Fruit fly (Drosophila melanogaster) whole organism, embryonic: ENCODE results near the gene CG15530.

Experiments
- Blimp-1 ChIP-seq: fragments of 200-800 bp; sonication (Bioruptor generic); optimal IDR thresholded peaks from 3 replicates; lab custom pipeline; 2018; ENCODE audit warnings: missing biosample characterization, missing genetic modification characterization, mild to moderate bottlenecking, moderate library complexity, missing genetic modification reagents
- Bteb2 ChIP-seq: fragments of 200-800 bp; sonication (Bioruptor generic); optimal IDR thresholded peaks from 2 replicates; lab custom pipeline; 2016; ENCODE audit warnings: missing biosample characterization, missing genetic modification characterization
- CG15601 ChIP-seq: fragments of 200-800 bp; sonication (Bioruptor generic); optimal IDR thresholded peaks from 3 replicates; lab custom pipeline; 2019; ENCODE audit warnings: missing biosample characterization, mild to moderate bottlenecking, missing genetic modification characterization, moderate library complexity
- CG7271 ChIP-seq: fragments of 200-800 bp; sonication (Bioruptor generic); optimal IDR thresholded peaks from 2 replicates; lab custom pipeline; 2018; ENCODE audit warnings: missing biosample characterization, mild to moderate bottlenecking, missing genetic modification characterization, moderate library complexity
- HLH54F ChIP-seq: fragments of 200-800 bp; sonication (Bioruptor generic); optimal IDR thresholded peaks from 3 replicates; lab custom pipeline; 2016; ENCODE audit warnings: missing biosample characterization, missing genetic modification characterization
- Six4 ChIP-seq: fragments of 200-800 bp; sonication (Bioruptor generic); optimal IDR thresholded peaks from 2 replicates; lab custom pipeline; 2016; ENCODE audit warnings: missing biosample characterization, missing genetic modification characterization
- otp ChIP-seq: fragments of 200-800 bp; sonication (Bioruptor generic); IDR thresholded peaks from 3 replicates; pipeline ENCODE4, ENCODE4 v1.3.6; 2022; ENCODE audit warnings: missing biosample characterization, missing genetic modification characterization
- schlank ChIP-seq: fragments of 200-800 bp; sonication (Bioruptor generic); optimal IDR thresholded peaks from 2 replicates; lab custom pipeline; 2018; ENCODE audit warnings: missing biosample characterization, mild to moderate bottlenecking, missing genetic modification characterization

DNA sequence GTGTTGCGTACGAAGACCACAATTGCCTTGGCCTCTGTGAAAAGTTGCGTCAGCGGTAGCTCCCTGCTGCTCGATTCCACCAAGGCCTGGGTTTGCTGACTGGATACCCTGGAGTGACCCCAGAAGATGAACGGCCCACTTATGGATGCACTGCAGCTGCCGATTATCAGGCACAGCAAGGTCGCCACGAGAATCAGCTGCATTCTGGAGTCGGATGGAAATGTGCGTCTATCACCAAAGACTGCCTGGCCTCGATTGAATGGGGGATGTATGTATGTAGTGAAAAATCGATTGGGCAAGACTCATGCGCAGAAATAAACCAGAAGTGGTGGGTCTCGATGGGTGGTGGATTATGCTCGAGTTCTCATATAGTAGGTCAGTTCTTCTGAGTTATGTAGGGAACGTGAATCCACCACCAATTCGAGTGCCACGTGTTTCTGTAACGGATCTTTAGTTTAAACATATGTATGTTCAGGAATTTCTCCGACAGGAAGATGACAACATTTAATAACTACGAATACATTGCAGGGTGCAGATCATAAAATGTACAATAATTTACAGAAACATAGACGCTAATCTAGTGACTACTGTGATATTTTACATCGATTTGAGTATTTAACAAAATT lies 11.4 kb upstream of the CG15530 start, which contains the start of gene VhaAC45RP:
- TF ChIP-seq HLH54F (GFP tag; lab: Kevin White, UChicago) (no peak), CG7271 (tag; lab: Kevin White, UChicago) (no peak), Blimp-1 (GFP tag; lab: Kevin White, UChicago) (no peak), CG15601 (tag; lab: Kevin White, UChicago) (no peak), schlank (tag; lab: Kevin White, UChicago) (no peak), Bteb2 (GFP tag; lab: Kevin White, UChicago) (no peak), otp (no peak), Six4 (GFP tag; lab: Kevin White, UChicago) (no peak)
